Fruit fly (Drosophila melanogaster) whole organism, embryonic: ENCODE data around the gene CG33286.

Experiments used
- Blimp-1 ChIP-seq: fragments of 200-800 bp; sonication (Bioruptor generic); optimal IDR thresholded peaks from 3 replicates; lab custom pipeline; 2018; ENCODE audit warnings: missing biosample characterization, missing genetic modification characterization, mild to moderate bottlenecking, moderate library complexity, missing genetic modification reagents
- CG13287 ChIP-seq: fragments of 200-800 bp; sonication (Bioruptor generic); IDR thresholded peaks from 2 replicates; pipeline ENCODE4 v1.3.6; 2022; ENCODE audit warnings: missing biosample characterization, missing genetic modification characterization; ENCODE audit not compliant: partially characterized antibody
- CG14441 ChIP-seq: fragments of 200-800 bp; sonication (Bioruptor generic); IDR thresholded peaks from 2 replicates; pipeline ENCODE4 v1.3.6; 2022; ENCODE audit warnings: missing biosample characterization, missing genetic modification characterization
- CG14965 ChIP-seq: fragments of 200-800 bp; sonication (Bioruptor generic); optimal IDR thresholded peaks from 2 replicates; lab custom pipeline; 2016; ENCODE audit warnings: missing biosample characterization, missing genetic modification characterization, borderline replicate concordance
- CG15479 ChIP-seq: fragments of 200-800 bp; sonication (Bioruptor generic); optimal IDR thresholded peaks from 3 replicates; lab custom pipeline; 2019; ENCODE audit warnings: missing biosample characterization, mild to moderate bottlenecking, missing genetic modification characterization, moderate library complexity
- CG2199 ChIP-seq: fragments of 200-800 bp; sonication (Bioruptor generic); IDR thresholded peaks from 3 replicates; pipeline ENCODE4 v1.3.6; 2022; ENCODE audit warnings: missing biosample characterization, missing genetic modification characterization
- CG30403 ChIP-seq: fragments of 200-800 bp; sonication (Bioruptor generic); optimal IDR thresholded peaks from 3 replicates; lab custom pipeline; 2016; ENCODE audit warnings: missing biosample characterization, missing genetic modification characterization
- CG3163 ChIP-seq: fragments of 200-800 bp; sonication (Bioruptor generic); optimal IDR thresholded peaks from 3 replicates; lab custom pipeline; 2016; ENCODE audit warnings: missing biosample characterization, missing genetic modification characterization
- CG6272 ChIP-seq: fragments of 200-800 bp; sonication (Bioruptor generic); IDR thresholded peaks from 2 replicates; pipeline ENCODE4 v1.3.6; 2022; ENCODE audit warnings: missing biosample characterization, missing genetic modification characterization
- CG8359 ChIP-seq: fragments of 200-800 bp; sonication (Bioruptor generic); optimal IDR thresholded peaks from 2 replicates; lab custom pipeline; 2017; ENCODE audit warnings: missing biosample characterization, mild to moderate bottlenecking, missing genetic modification characterization, borderline replicate concordance
- CG9817 ChIP-seq: fragments of 200-800 bp; sonication (Bioruptor generic); optimal IDR thresholded peaks from 2 replicates; lab custom pipeline; 2018; ENCODE audit warnings: missing biosample characterization, mild to moderate bottlenecking, missing genetic modification characterization, moderate library complexity
- CoRest ChIP-seq: fragments of 200-800 bp; sonication (Bioruptor generic); optimal IDR thresholded peaks from 3 replicates; lab custom pipeline; 2018; ENCODE audit warnings: missing biosample characterization, mild to moderate bottlenecking, missing genetic modification characterization, moderate library complexity
- Dref ChIP-seq: fragments of 200-800 bp; sonication (Bioruptor generic); IDR thresholded peaks from 2 replicates; pipeline ENCODE4 v1.3.6; 2022; ENCODE audit warnings: missing biosample characterization, missing genetic modification characterization
- Fer2 ChIP-seq: fragments of 200-800 bp; sonication (Bioruptor generic); optimal IDR thresholded peaks from 2 replicates; lab custom pipeline; 2018; ENCODE audit warnings: missing biosample characterization, mild to moderate bottlenecking, missing genetic modification characterization, moderate library complexity
- HmgZ ChIP-seq: fragments of 200-800 bp; sonication (Bioruptor generic); optimal IDR thresholded peaks from 2 replicates; lab custom pipeline; 2018; ENCODE audit warnings: missing biosample characterization, mild to moderate bottlenecking, missing genetic modification characterization
- MBD-R2 ChIP-seq: fragments of 200-800 bp; sonication (Bioruptor generic); IDR thresholded peaks from 2 replicates; pipeline ENCODE4 v1.3.6; 2022; ENCODE audit warnings: missing biosample characterization, missing genetic modification characterization
- Max ChIP-seq: fragments of 200-800 bp; sonication (Bioruptor generic); optimal IDR thresholded peaks from 2 replicates; lab custom pipeline; 2016; ENCODE audit warnings: missing biosample characterization, mild to moderate bottlenecking, missing genetic modification characterization
- Med ChIP-seq: fragments of 200-800 bp; sonication (Bioruptor generic); peaks from one replicate; lab custom pipeline; 2016; ENCODE audit warnings: missing biosample characterization, missing genetic modification characterization, mild to moderate bottlenecking, inconsistent platforms, moderate library complexity
- Rfx ChIP-seq: fragments of 200-800 bp; sonication (Bioruptor generic); IDR thresholded peaks from 2 replicates; pipeline ENCODE4 v1.3.6; 2022; ENCODE audit warnings: missing biosample characterization, missing genetic modification characterization
- Scr ChIP-seq: fragments of 200-800 bp; sonication (Bioruptor generic); IDR thresholded peaks from 2 replicates; pipeline ENCODE4 v1.3.6; 2022; ENCODE audit warnings: missing biosample characterization, missing genetic modification characterization; ENCODE audit not compliant: partially characterized antibody
- Sry-β ChIP-seq: fragments of 200-800 bp; sonication (Bioruptor generic); optimal IDR thresholded peaks from 2 replicates; lab custom pipeline; 2018; ENCODE audit warnings: missing biosample characterization, mild to moderate bottlenecking, missing genetic modification characterization, moderate library complexity
- Sry-δ ChIP-seq: fragments of 200-800 bp; sonication (Bioruptor generic); optimal IDR thresholded peaks from 2 replicates; lab custom pipeline; 2016; ENCODE audit warnings: missing biosample characterization, missing genetic modification characterization
- abd-A ChIP-seq: fragments of 200-800 bp; sonication (Bioruptor generic); optimal IDR thresholded peaks from 3 replicates; lab custom pipeline; 2019; ENCODE audit warnings: missing biosample characterization, mild to moderate bottlenecking, missing genetic modification characterization, moderate library complexity
- chinmo ChIP-seq: fragments of 200-800 bp; sonication (Bioruptor generic); IDR thresholded peaks from 4 replicates; pipeline ENCODE4 v1.3.6; 2022; ENCODE audit warnings: missing biosample characterization, missing genetic modification characterization; ENCODE audit not compliant: partially characterized antibody
- crol ChIP-seq: fragments of 200-800 bp; sonication (Bioruptor generic); IDR thresholded peaks from 2 replicates; pipeline ENCODE4 v1.3.6; 2022; ENCODE audit warnings: missing biosample characterization, missing genetic modification characterization
- cwo ChIP-seq: fragments of 200-800 bp; sonication (Bioruptor generic); optimal IDR thresholded peaks from 3 replicates; lab custom pipeline; 2017; ENCODE audit warnings: missing biosample characterization, missing genetic modification characterization, mild to moderate bottlenecking, moderate library complexity, missing genetic modification reagents
- dm ChIP-seq: fragments of 200-800 bp; sonication (Bioruptor generic); optimal IDR thresholded peaks from 3 replicates; lab custom pipeline; 2016; ENCODE audit warnings: missing biosample characterization, missing genetic modification characterization
- esg ChIP-seq: fragments of 200-800 bp; sonication (Bioruptor generic); conservative IDR thresholded peaks from 2 replicates; pipeline ENCODE4 v1.3.6; 2022; ENCODE audit warnings: missing biosample characterization, missing genetic modification characterization
- ftz-f1 ChIP-seq: fragments of 200-800 bp; sonication (Bioruptor generic); optimal IDR thresholded peaks from 2 replicates; lab custom pipeline; 2016; ENCODE audit warnings: missing biosample characterization, missing genetic modification characterization
- grn ChIP-seq: fragments of 200-800 bp; sonication (Bioruptor generic); optimal IDR thresholded peaks from 3 replicates; lab custom pipeline; 2017; ENCODE audit warnings: missing biosample characterization, missing genetic modification characterization
- hb ChIP-seq: fragments of 200-800 bp; sonication (Bioruptor generic); IDR thresholded peaks from 3 replicates; pipeline ENCODE4 v1.3.6; 2022; ENCODE audit warnings: missing biosample characterization, missing genetic modification characterization; ENCODE audit not compliant: partially characterized antibody
- hbn ChIP-seq: fragments of 200-800 bp; sonication (Bioruptor generic); IDR thresholded peaks from 2 replicates; pipeline ENCODE4 v1.3.6; 2022; ENCODE audit warnings: missing biosample characterization, missing genetic modification characterization; ENCODE audit not compliant: partially characterized antibody
- kah ChIP-seq: fragments of 200-800 bp; sonication (Bioruptor generic); optimal IDR thresholded peaks from 2 replicates; lab custom pipeline; 2018; ENCODE audit warnings: missing biosample characterization, mild to moderate bottlenecking, missing genetic modification characterization
- kni ChIP-seq: fragments of 200-800 bp; sonication (Bioruptor generic); optimal IDR thresholded peaks from 3 replicates; lab custom pipeline; 2017; ENCODE audit warnings: mild to moderate bottlenecking, missing biosample characterization, missing genetic modification reagents, missing genetic modification characterization
- nerfin-1 ChIP-seq: fragments of 200-800 bp; sonication (Bioruptor generic); optimal IDR thresholded peaks from 3 replicates; lab custom pipeline; 2019; ENCODE audit warnings: missing biosample characterization, mild to moderate bottlenecking, missing genetic modification characterization, moderate library complexity
- pros ChIP-seq: fragments of 200-800 bp; sonication (Bioruptor generic); optimal IDR thresholded peaks from 3 replicates; lab custom pipeline; 2019; ENCODE audit warnings: missing biosample characterization, mild to moderate bottlenecking, missing genetic modification characterization, moderate library complexity
- psq ChIP-seq: fragments of 200-800 bp; sonication (Bioruptor generic); optimal IDR thresholded peaks from 2 replicates; lab custom pipeline; 2017; ENCODE audit warnings: missing biosample characterization, missing genetic modification characterization
- run ChIP-seq: fragments of 200-800 bp; sonication (Bioruptor generic); optimal IDR thresholded peaks from 3 replicates; lab custom pipeline; 2018; ENCODE audit warnings: missing biosample characterization, mild to moderate bottlenecking, missing genetic modification characterization
- sc ChIP-seq, 3 experiments: fragments of >200 bp in 2 of 3; fragments of 200-800 bp in 1 of 3; sonication (Bioruptor generic) in 1 of 3; optimal IDR thresholded peaks; 2 replicates in 2 of 3; 3 replicates in 1 of 3; lab custom pipeline; 2017; ENCODE audit warnings: mild to moderate bottlenecking in 1 of 3, missing biosample characterization in 1 of 3, missing genetic modification characterization in 1 of 3, missing genetic modification reagents in 1 of 3
- scrt ChIP-seq: fragments of 200-800 bp; sonication (Bioruptor generic); optimal IDR thresholded peaks from 2 replicates; lab custom pipeline; 2018; ENCODE audit warnings: missing biosample characterization, mild to moderate bottlenecking, missing genetic modification characterization, moderate library complexity
- sd ChIP-seq: fragments of 200-800 bp; sonication (Bioruptor generic); optimal IDR thresholded peaks from 3 replicates; lab custom pipeline; 2018; ENCODE audit warnings: missing biosample characterization, mild to moderate bottlenecking, missing genetic modification characterization, moderate library complexity
- sna ChIP-seq: fragments of 200-800 bp; sonication (Bioruptor generic); IDR thresholded peaks from 2 replicates; pipeline ENCODE4 v1.3.6; 2022; ENCODE audit warnings: missing biosample characterization, missing genetic modification characterization; ENCODE audit not compliant: partially characterized antibody
- sqz ChIP-seq: fragments of 200-800 bp; sonication (Bioruptor generic); optimal IDR thresholded peaks from 3 replicates; lab custom pipeline; 2018; ENCODE audit warnings: missing biosample characterization, mild to moderate bottlenecking, missing genetic modification characterization
- ssp ChIP-seq: fragments of 200-800 bp; sonication (Bioruptor generic); IDR thresholded peaks from 2 replicates; pipeline ENCODE4 v1.3.6; 2022; ENCODE audit warnings: missing biosample characterization, missing genetic modification characterization
- sug ChIP-seq: fragments of 200-800 bp; optimal IDR thresholded peaks from 2 replicates; lab custom pipeline; 2019; ENCODE audit warnings: missing biosample characterization, mild to moderate bottlenecking, missing genetic modification characterization, moderate library complexity
- tio ChIP-seq: fragments of 200-800 bp; sonication (Bioruptor generic); optimal IDR thresholded peaks from 2 replicates; lab custom pipeline; 2017; ENCODE audit warnings: missing biosample characterization, missing genetic modification characterization, inconsistent platforms
- unc-4 ChIP-seq: fragments of 200-800 bp; sonication (Bioruptor generic); IDR thresholded peaks from 2 replicates; pipeline ENCODE4 v1.3.6; 2022; ENCODE audit warnings: missing biosample characterization, missing genetic modification characterization; ENCODE audit not compliant: partially characterized antibody
- zen ChIP-seq: fragments of 200-800 bp; sonication (Bioruptor generic); optimal IDR thresholded peaks from 3 replicates; lab custom pipeline; 2018; ENCODE audit warnings: missing biosample characterization, mild to moderate bottlenecking, missing genetic modification characterization, moderate library complexity

CG33286 gene

DNA sequence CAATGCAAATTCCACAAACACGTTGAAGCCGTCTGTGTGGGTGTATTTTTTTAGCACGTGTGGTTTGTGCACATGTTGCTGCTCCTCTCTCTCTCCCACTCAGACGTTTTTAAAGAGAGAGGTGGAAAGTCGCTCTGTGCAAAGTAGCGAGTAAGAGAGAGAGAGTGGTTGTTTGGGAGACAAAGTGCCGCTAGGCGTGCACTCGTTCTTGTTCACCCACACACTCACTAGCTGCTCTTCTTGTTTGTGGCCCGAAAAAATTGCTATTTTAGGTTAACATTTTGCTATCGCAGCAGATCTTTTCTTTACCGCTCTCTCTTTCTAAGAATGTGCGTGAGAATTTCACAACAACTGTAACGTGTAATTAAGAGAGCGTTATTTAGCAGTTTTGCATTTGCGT is 34.4 kb upstream of the CG33286 start (continued):
- TF ChIP-seq pros (GFP tag; lab: Kevin White, UChicago): peak; percentile 85
- TF ChIP-seq zen (tag; lab: Kevin White, UChicago): no peak
- peak; percentile 28 for TF ChIP-seq HmgZ (tag; lab: Kevin White, UChicago)
- TF ChIP-seq hbn (GFP tag; lab: Robert Waterston, UW): peak; percentile 21; the same call in 1 of the 2 replicates
- peak; percentile 82 for TF ChIP-seq scrt (GFP tag; lab: Kevin White, UChicago)
- peak; percentile 37; the same call in 1 of the 2 replicates for TF ChIP-seq CG13287 (GFP tag; lab: Robert Waterston, UW)
- TF ChIP-seq cwo (GFP tag; lab: Kevin White, UChicago): peak; percentile 97
- peak; percentile 71 for TF ChIP-seq CG15479 (GFP tag; lab: Kevin White, UChicago)
- TF ChIP-seq run: no peak
- no peak for TF ChIP-seq hb (GFP tag; lab: Robert Waterston, UW)
- peak; percentile 89 for TF ChIP-seq grn (GFP tag; lab: Kevin White, UChicago)
- TF ChIP-seq CG30403 (GFP tag; lab: Kevin White, UChicago): no peak
- no peak for TF ChIP-seq Dref (GFP tag; lab: Robert Waterston, UW)
- TF ChIP-seq psq (GFP tag; lab: Kevin White, UChicago): no peak
- TF ChIP-seq Med: peak; percentile 61
- no peak for TF ChIP-seq ssp
- 0 out of 2 replicates have a peak, but pooled peaks have one; percentile 16 for TF ChIP-seq crol (GFP tag; lab: Robert Waterston, UW)
- TF ChIP-seq unc-4 (GFP tag; lab: Robert Waterston, UW): peak; percentile 12; the same call in 1 of the 2 replicates
- TF ChIP-seq Max (GFP tag; lab: Kevin White, UChicago): peak; percentile 24
- TF ChIP-seq esg (GFP tag; lab: Robert Waterston, UW): no peak
- TF ChIP-seq Sry-δ (GFP tag; lab: Kevin White, UChicago): no peak
- peak; percentile 20; the same call in 1 of the 2 replicates for TF ChIP-seq Scr
- peak; percentile 87 for TF ChIP-seq sd (tag; lab: Kevin White, UChicago)
- TF ChIP-seq dm (GFP tag; lab: Kevin White, UChicago): peak; percentile 46
- TF ChIP-seq sc (optimal IDR thresholded peaks at IDR 0.05; lab: Kevin White, UChicago): no peak
- TF ChIP-seq sc (GFP tag; optimal IDR thresholded peaks at IDR 0.05; lab: Kevin White, UChicago): no peak
- peak; percentile 17 for TF ChIP-seq sqz
- peak; percentile 6 for TF ChIP-seq ftz-f1 (GFP tag; lab: Kevin White, UChicago)
- TF ChIP-seq Fer2 (tag; lab: Kevin White, UChicago): no peak
- no peak for TF ChIP-seq CG6272 (GFP tag; lab: Robert Waterston, UW)
- peak; percentile 81 for TF ChIP-seq kni
- no peak for TF ChIP-seq tio (GFP tag; lab: Kevin White, UChicago)
- TF ChIP-seq chinmo: peak; percentile 82; the same call in 2 of the 4 replicates
- no peak for TF ChIP-seq CG14441 (GFP tag; lab: Robert Waterston, UW)
- TF ChIP-seq sug (tag; lab: Kevin White, UChicago): peak; percentile 5
- peak; percentile 56 for TF ChIP-seq nerfin-1 (tag; lab: Kevin White, UChicago)
- TF ChIP-seq abd-A (tag; lab: Kevin White, UChicago): no peak
- TF ChIP-seq CG14965 (GFP tag; lab: Kevin White, UChicago): no peak
- TF ChIP-seq CG9817 (tag; lab: Kevin White, UChicago): no peak
- peak; percentile 38; the same call in 1 of the 2 replicates for TF ChIP-seq sna
- TF ChIP-seq MBD-R2: 0 out of 2 replicates have a peak, but pooled peaks have one; percentile 9
- no peak for TF ChIP-seq Rfx (GFP tag; lab: Robert Waterston, UW)
- TF ChIP-seq Sry-β (GFP tag; lab: Kevin White, UChicago): no peak
- no peak for TF ChIP-seq CG8359 (GFP tag; lab: Kevin White, UChicago)
- TF ChIP-seq Blimp-1 (GFP tag; lab: Kevin White, UChicago): no peak
- TF ChIP-seq CoRest (tag; lab: Kevin White, UChicago): no peak
- 0 out of 3 replicates have a peak, but pooled peaks have one; percentile 23 for TF ChIP-seq CG2199 (GFP tag; lab: Robert Waterston, UW)
- peak; percentile 91 for TF ChIP-seq CG3163 (GFP tag; lab: Kevin White, UChicago)
- TF ChIP-seq kah (GFP tag; lab: Kevin White, UChicago): peak; percentile 38
